Fruit fly (Drosophila melanogaster) whole organism, embryonic: ENCODE measurements around the gene CG31680.

ENCODE experiments used
- Atf6 ChIP-seq: fragments of 200-800 bp; sonication (Bioruptor generic); IDR thresholded peaks from 2 replicates; pipeline ENCODE4 v1.3.6; 2022; ENCODE audit warnings: missing biosample characterization, missing genetic modification characterization
- CG11504 ChIP-seq: fragments of 200-800 bp; sonication (Bioruptor generic); optimal IDR thresholded peaks from 3 replicates; lab custom pipeline; 2019; ENCODE audit warnings: missing biosample characterization, mild to moderate bottlenecking, missing genetic modification characterization, moderate library complexity
- CG2129 ChIP-seq: fragments of 200-800 bp; sonication (Bioruptor generic); IDR thresholded peaks from 2 replicates; pipeline ENCODE4 v1.3.6; 2022; ENCODE audit warnings: missing biosample characterization, missing genetic modification characterization; ENCODE audit not compliant: partially characterized antibody
- CG30403 ChIP-seq: fragments of 200-800 bp; sonication (Bioruptor generic); optimal IDR thresholded peaks from 3 replicates; lab custom pipeline; 2016; ENCODE audit warnings: missing biosample characterization, missing genetic modification characterization
- CG3065 ChIP-seq: fragments of 200-800 bp; sonication (Bioruptor generic); optimal IDR thresholded peaks from 2 replicates; lab custom pipeline; 2016; ENCODE audit warnings: missing biosample characterization, missing genetic modification characterization
- CG33213 ChIP-seq: fragments of 200-800 bp; sonication (Bioruptor generic); optimal IDR thresholded peaks from 3 replicates; lab custom pipeline; 2016; ENCODE audit warnings: missing biosample characterization, missing genetic modification characterization
- CG3847 ChIP-seq: fragments of 200-800 bp; sonication (Bioruptor generic); IDR thresholded peaks from 2 replicates; pipeline ENCODE4 v1.3.6; 2022; ENCODE audit warnings: missing biosample characterization, missing genetic modification characterization
- CG3995 ChIP-seq: fragments of 200-800 bp; sonication (Bioruptor generic); optimal IDR thresholded peaks from 3 replicates; lab custom pipeline; 2016; ENCODE audit warnings: missing biosample characterization, missing genetic modification characterization
- CG4282 ChIP-seq: fragments of 200-800 bp; sonication (Bioruptor generic); optimal IDR thresholded peaks from 2 replicates; lab custom pipeline; 2016; ENCODE audit warnings: missing biosample characterization, missing genetic modification characterization
- CG4360 ChIP-seq: fragments of 200-800 bp; sonication (Bioruptor generic); IDR thresholded peaks from 2 replicates; pipeline ENCODE4 v1.3.6; 2022; ENCODE audit warnings: missing biosample characterization, missing genetic modification characterization
- CG5245 ChIP-seq: fragments of 200-800 bp; sonication (Bioruptor generic); optimal IDR thresholded peaks from 3 replicates; lab custom pipeline; 2016; ENCODE audit warnings: missing biosample characterization, missing genetic modification characterization
- CG7987 ChIP-seq: fragments of 200-800 bp; sonication (Bioruptor generic); optimal IDR thresholded peaks from 2 replicates; lab custom pipeline; 2018; ENCODE audit warnings: missing biosample characterization, mild to moderate bottlenecking, missing genetic modification characterization, moderate library complexity
- CG8388 ChIP-seq: fragments of 200-800 bp; sonication (Bioruptor generic); optimal IDR thresholded peaks from 2 replicates; lab custom pipeline; 2019; ENCODE audit warnings: missing biosample characterization, mild to moderate bottlenecking, missing genetic modification characterization, moderate library complexity
- D ChIP-seq, 2 experiments: fragments of 200-800 bp in 1 of 2; fragments of >200 bp in 1 of 2; sonication (Bioruptor generic) in 1 of 2; optimal IDR thresholded peaks; 2 replicates in 1 of 2; 3 replicates in 1 of 2; lab custom pipeline; 2017; ENCODE audit warnings: mild to moderate bottlenecking in 1 of 2, missing biosample characterization in 1 of 2, missing genetic modification characterization in 1 of 2, missing genetic modification reagents in 1 of 2
- Dfd ChIP-seq, 2 experiments: fragments of >200 bp; optimal IDR thresholded peaks; 2 replicates each; lab custom pipeline; 2017; ENCODE audit warnings: missing biosample characterization in 2 of 2, missing genetic modification characterization in 2 of 2
- E2f2 ChIP-seq: fragments of 200-800 bp; sonication (Bioruptor generic); IDR thresholded peaks from 2 replicates; pipeline ENCODE4 v1.3.6; 2022; ENCODE audit warnings: missing biosample characterization, missing genetic modification characterization
- Gsc ChIP-seq: fragments of 200-800 bp; sonication (Bioruptor generic); IDR thresholded peaks from 2 replicates; pipeline ENCODE4 v1.3.6; 2022; ENCODE audit warnings: missing biosample characterization, missing genetic modification characterization
- HLH54F ChIP-seq: fragments of 200-800 bp; sonication (Bioruptor generic); optimal IDR thresholded peaks from 3 replicates; lab custom pipeline; 2016; ENCODE audit warnings: missing biosample characterization, missing genetic modification characterization
- HmgZ ChIP-seq: fragments of 200-800 bp; sonication (Bioruptor generic); optimal IDR thresholded peaks from 2 replicates; lab custom pipeline; 2018; ENCODE audit warnings: missing biosample characterization, mild to moderate bottlenecking, missing genetic modification characterization
- Max ChIP-seq: fragments of 200-800 bp; sonication (Bioruptor generic); optimal IDR thresholded peaks from 2 replicates; lab custom pipeline; 2016; ENCODE audit warnings: missing biosample characterization, mild to moderate bottlenecking, missing genetic modification characterization
- Meics ChIP-seq: fragments of 200-800 bp; sonication (Bioruptor generic); optimal IDR thresholded peaks from 2 replicates; lab custom pipeline; 2017; ENCODE audit warnings: missing biosample characterization, mild to moderate bottlenecking, missing genetic modification characterization
- Mes4 ChIP-seq: fragments of 200-800 bp; sonication (Bioruptor generic); optimal IDR thresholded peaks from 2 replicates; lab custom pipeline; 2016; ENCODE audit warnings: missing biosample characterization, missing genetic modification characterization
- Rx ChIP-seq: fragments of 200-800 bp; sonication (Bioruptor generic); IDR thresholded peaks from 2 replicates; pipeline ENCODE4 v1.3.6; 2022; ENCODE audit warnings: missing biosample characterization, missing genetic modification characterization
- Sox102F ChIP-seq: fragments of 200-800 bp; sonication (Bioruptor generic); optimal IDR thresholded peaks from 2 replicates; lab custom pipeline; 2018; ENCODE audit warnings: missing biosample characterization, mild to moderate bottlenecking, missing genetic modification characterization, moderate library complexity
- Tbp ChIP-seq: fragments of >200 bp; optimal IDR thresholded peaks from 2 replicates; lab custom pipeline; 2018; ENCODE audit warnings: missing biosample characterization, missing genetic modification characterization
- YL-1 ChIP-seq: fragments of 200-800 bp; sonication (Bioruptor generic); optimal IDR thresholded peaks from 3 replicates; lab custom pipeline; 2017; ENCODE audit warnings: missing biosample characterization, mild to moderate bottlenecking, missing genetic modification characterization
- ab ChIP-seq: fragments of 200-800 bp; sonication (Bioruptor generic); optimal IDR thresholded peaks from 2 replicates; lab custom pipeline; 2016; ENCODE audit warnings: missing biosample characterization, missing genetic modification characterization
- ac ChIP-seq: fragments of 200-800 bp; sonication (Bioruptor generic); optimal IDR thresholded peaks from 3 replicates; lab custom pipeline; 2017; ENCODE audit warnings: missing biosample characterization, mild to moderate bottlenecking, missing genetic modification characterization
- cas ChIP-seq: fragments of 200-800 bp; sonication (Bioruptor generic); IDR thresholded peaks from 2 replicates; pipeline ENCODE4 v1.3.6; 2022; ENCODE audit warnings: missing biosample characterization, missing genetic modification characterization
- croc ChIP-seq: fragments of 200-800 bp; sonication (Bioruptor generic); conservative IDR thresholded peaks from 3 replicates; pipeline ENCODE4 v1.3.6; 2022; ENCODE audit warnings: missing biosample characterization, missing genetic modification characterization
- dan ChIP-seq: fragments of 200-800 bp; sonication (Bioruptor generic); IDR thresholded peaks from 2 replicates; pipeline ENCODE4 v1.3.6; 2022; ENCODE audit warnings: missing biosample characterization, missing genetic modification characterization
- danr ChIP-seq: fragments of 200-800 bp; sonication (Bioruptor generic); IDR thresholded peaks from 2 replicates; pipeline ENCODE4 v1.3.6; 2022; ENCODE audit warnings: missing biosample characterization, missing genetic modification characterization
- dati ChIP-seq: fragments of 200-800 bp; sonication (Bioruptor generic); IDR thresholded peaks from 2 replicates; pipeline ENCODE4 v1.3.6; 2022; ENCODE audit warnings: missing biosample characterization, missing genetic modification characterization
- dm ChIP-seq: fragments of 200-800 bp; sonication (Bioruptor generic); optimal IDR thresholded peaks from 3 replicates; lab custom pipeline; 2016; ENCODE audit warnings: missing biosample characterization, missing genetic modification characterization
- ewg ChIP-seq: fragments of 200-800 bp; sonication (Bioruptor generic); optimal IDR thresholded peaks from 3 replicates; lab custom pipeline; 2017; ENCODE audit warnings: mild to moderate bottlenecking, missing biosample characterization, missing genetic modification reagents, missing genetic modification characterization
- ftz-f1 ChIP-seq: fragments of 200-800 bp; sonication (Bioruptor generic); optimal IDR thresholded peaks from 2 replicates; lab custom pipeline; 2016; ENCODE audit warnings: missing biosample characterization, missing genetic modification characterization
- hbn ChIP-seq: fragments of 200-800 bp; sonication (Bioruptor generic); IDR thresholded peaks from 2 replicates; pipeline ENCODE4 v1.3.6; 2022; ENCODE audit warnings: missing biosample characterization, missing genetic modification characterization; ENCODE audit not compliant: partially characterized antibody
- hth ChIP-seq: fragments of >200 bp; optimal IDR thresholded peaks from 2 replicates; lab custom pipeline; 2017; ENCODE audit warnings: inconsistent platforms
- p53 ChIP-seq: fragments of 200-800 bp; sonication (Bioruptor generic); optimal IDR thresholded peaks from 2 replicates; lab custom pipeline; 2016; ENCODE audit warnings: missing biosample characterization, missing genetic modification characterization
- rib ChIP-seq: fragments of 200-800 bp; sonication (Bioruptor generic); IDR thresholded peaks from 2 replicates; pipeline ENCODE4 v1.3.6; 2022; ENCODE audit warnings: missing biosample characterization, missing genetic modification characterization
- ro ChIP-seq: fragments of 200-800 bp; sonication (Bioruptor generic); IDR thresholded peaks from 2 replicates; pipeline ENCODE4 v1.3.6; 2022; ENCODE audit warnings: missing biosample characterization, missing genetic modification characterization
- sc ChIP-seq, 3 experiments: fragments of >200 bp in 2 of 3; fragments of 200-800 bp in 1 of 3; sonication (Bioruptor generic) in 1 of 3; optimal IDR thresholded peaks; 2 replicates in 2 of 3; 3 replicates in 1 of 3; lab custom pipeline; 2017; ENCODE audit warnings: mild to moderate bottlenecking in 1 of 3, missing biosample characterization in 1 of 3, missing genetic modification characterization in 1 of 3, missing genetic modification reagents in 1 of 3
- sens ChIP-seq: fragments of 200-800 bp; sonication (Bioruptor generic); peaks from one replicate; lab custom pipeline; 2016; ENCODE audit warnings: missing biosample characterization, missing genetic modification characterization
- sqz ChIP-seq: fragments of 200-800 bp; sonication (Bioruptor generic); optimal IDR thresholded peaks from 3 replicates; lab custom pipeline; 2018; ENCODE audit warnings: missing biosample characterization, mild to moderate bottlenecking, missing genetic modification characterization
- sr ChIP-seq: fragments of 200-800 bp; sonication (Bioruptor generic); IDR thresholded peaks from 3 replicates; pipeline ENCODE4 v1.3.6; 2022; ENCODE audit warnings: missing biosample characterization, missing genetic modification characterization
- ssp ChIP-seq: fragments of 200-800 bp; sonication (Bioruptor generic); IDR thresholded peaks from 2 replicates; pipeline ENCODE4 v1.3.6; 2022; ENCODE audit warnings: missing biosample characterization, missing genetic modification characterization
- tin ChIP-seq: fragments of 200-800 bp; sonication (Bioruptor generic); optimal IDR thresholded peaks from 3 replicates; lab custom pipeline; 2016; ENCODE audit warnings: missing biosample characterization, missing genetic modification characterization
- tio ChIP-seq: fragments of 200-800 bp; sonication (Bioruptor generic); optimal IDR thresholded peaks from 2 replicates; lab custom pipeline; 2017; ENCODE audit warnings: missing biosample characterization, missing genetic modification characterization, inconsistent platforms
- trh ChIP-seq: fragments of 200-800 bp; sonication (Bioruptor generic); optimal IDR thresholded peaks from 2 replicates; lab custom pipeline; 2016; ENCODE audit warnings: missing biosample characterization, missing genetic modification characterization
- z ChIP-seq: fragments of 200-800 bp; sonication (Bioruptor generic); IDR thresholded peaks from 3 replicates; pipeline ENCODE4 v1.3.6; 2022; ENCODE audit warnings: missing biosample characterization, missing genetic modification characterization

CG31680 gene

dm6 chr2L:20645394-20645869 is 5.5 kb downstream of the CG31680 start, which contains the start of the genes phr6-4 and CG2608 (continued):
- TF ChIP-seq Max (GFP tag; lab: Kevin White, UChicago) = peak; percentile 94
- TF ChIP-seq CG4360 (GFP tag; lab: Robert Waterston, UW) = no peak
- no peak for TF ChIP-seq sc (optimal IDR thresholded peaks at IDR 0.05; lab: Kevin White, UChicago)
- TF ChIP-seq sc (GFP tag; optimal IDR thresholded peaks at IDR 0.05; lab: Kevin White, UChicago) = peak; percentile 86
- TF ChIP-seq sr (GFP tag; lab: Robert Waterston, UW) = no peak
- no peak for TF ChIP-seq z (GFP tag; lab: Robert Waterston, UW)
- peak; percentile 97 for TF ChIP-seq tio
- no peak for TF ChIP-seq Gsc (GFP tag; lab: Robert Waterston, UW)
- TF ChIP-seq YL-1 (GFP tag; lab: Kevin White, UChicago) = peak; percentile 78
- TF ChIP-seq Dfd (GFP tag; optimal IDR thresholded peaks at IDR 0.05; lab: Kevin White, UChicago) = no peak
- peak; percentile 92 for TF ChIP-seq Sox102F
- peak; percentile 78 for TF ChIP-seq ac (GFP tag; lab: Kevin White, UChicago)
- TF ChIP-seq CG11504 (tag; lab: Kevin White, UChicago) = peak; percentile 92
- TF ChIP-seq Mes4 (GFP tag; lab: Kevin White, UChicago) = peak; percentile 83
- TF ChIP-seq ssp = no peak
- peak; percentile 18 for TF ChIP-seq ftz-f1 (GFP tag; lab: Kevin White, UChicago)
- TF ChIP-seq Tbp (GFP tag; lab: Kevin White, UChicago) = no peak
- peak; percentile 98 for TF ChIP-seq sens
- TF ChIP-seq croc (GFP tag; lab: Robert Waterston, UW) = peak; percentile 83
- TF ChIP-seq dm = peak; percentile 85
- TF ChIP-seq hth = no peak
- TF ChIP-seq CG7987 = peak; percentile 81
- peak; percentile 92 for TF ChIP-seq CG8388 (GFP tag; lab: Kevin White, UChicago)
- peak; percentile 71 for TF ChIP-seq trh (GFP tag; lab: Kevin White, UChicago)
- peak; percentile 57; the same call in 1 of the 2 replicates for TF ChIP-seq dati
- TF ChIP-seq Meics (GFP tag; lab: Kevin White, UChicago) = peak; percentile 93
- TF ChIP-seq CG5245 (GFP tag; lab: Kevin White, UChicago) = peak; percentile 88
- TF ChIP-seq ro (GFP tag; lab: Robert Waterston, UW) = 0 out of 2 replicates have a peak, but pooled peaks have one; percentile 21
- TF ChIP-seq tin (GFP tag; lab: Kevin White, UChicago) = peak; percentile 92
- TF ChIP-seq cas (GFP tag; lab: Robert Waterston, UW) = peak; percentile 72
- peak; percentile 91 for TF ChIP-seq Atf6 (GFP tag; lab: Robert Waterston, UW)
- TF ChIP-seq dan (GFP tag; lab: Robert Waterston, UW) = peak; percentile 26; the same call in 1 of the 2 replicates
- TF ChIP-seq E2f2 (GFP tag; lab: Robert Waterston, UW) = peak; percentile 81
- TF ChIP-seq hbn (GFP tag; lab: Robert Waterston, UW) = no peak
- TF ChIP-seq danr (GFP tag; lab: Robert Waterston, UW) = peak; percentile 67
- TF ChIP-seq HmgZ (tag; lab: Kevin White, UChicago) = peak; percentile 94
- peak; percentile 58 for TF ChIP-seq CG4282
- TF ChIP-seq rib (GFP tag; lab: Robert Waterston, UW) = peak; percentile 26; the same call in 1 of the 2 replicates
- no peak for TF ChIP-seq D (optimal IDR thresholded peaks at IDR 0.05; lab: Kevin White, UChicago)
- TF ChIP-seq D (GFP tag; optimal IDR thresholded peaks at IDR 0.05; lab: Kevin White, UChicago) = peak; percentile 89
- peak; percentile 62 for TF ChIP-seq p53 (GFP tag; lab: Kevin White, UChicago)
- peak; percentile 86 for TF ChIP-seq CG3065 (GFP tag; lab: Kevin White, UChicago)
- peak; percentile 97 for TF ChIP-seq CG30403 (GFP tag; lab: Kevin White, UChicago)
- TF ChIP-seq ab (GFP tag; lab: Kevin White, UChicago) = peak; percentile 57
- peak; percentile 89 for TF ChIP-seq CG3847
- no peak for TF ChIP-seq CG2129
- peak; percentile 67 for TF ChIP-seq CG33213 (GFP tag; lab: Kevin White, UChicago)
- TF ChIP-seq CG3995 (GFP tag; lab: Kevin White, UChicago) = peak; percentile 90
- TF ChIP-seq sqz = peak; percentile 89
- peak; percentile 58; the same call in 1 of the 2 replicates for TF ChIP-seq Rx
- TF ChIP-seq HLH54F = peak; percentile 91
- TF ChIP-seq ewg (GFP tag; lab: Kevin White, UChicago) = peak; percentile 80
